Fruit fly (Drosophila melanogaster): Measurements from ENCODE around the gene CG10301.

DNA sequence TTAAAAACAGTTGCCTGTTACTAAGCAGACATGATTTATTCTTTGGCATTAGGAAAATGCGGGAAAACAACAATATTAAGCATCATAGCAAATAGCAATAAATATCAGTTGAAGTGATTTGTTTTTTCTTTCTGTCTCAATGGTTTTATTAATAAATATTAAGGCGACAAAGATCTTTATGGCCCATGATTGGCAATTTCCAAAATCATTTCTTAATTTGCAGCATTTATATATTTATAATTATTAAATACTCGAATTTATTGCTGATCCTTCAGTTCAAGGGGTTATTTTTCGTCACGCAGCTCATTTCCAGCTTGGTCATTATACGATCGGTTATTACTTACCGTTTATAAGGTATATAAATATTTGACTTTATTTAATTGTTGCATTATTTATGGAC, 17.7 kb downstream of the CG10301 start:
- no peak for TF ChIP-seq Sp1 (GFP tag; optimal IDR thresholded peaks at IDR 0.05)
- TF ChIP-seq jim (GFP tag; optimal IDR thresholded peaks at IDR 0.05) = no peak
- TF ChIP-seq OdsH (GFP tag; optimal IDR thresholded peaks at IDR 0.05) = no peak
- TF ChIP-seq sv (GFP tag; optimal IDR thresholded peaks at IDR 0.05) = no peak
- no peak for TF ChIP-seq HLH106 (tag; optimal IDR thresholded peaks at IDR 0.05)
- no peak for TF ChIP-seq lola (GFP tag; optimal IDR thresholded peaks at IDR 0.05)
